Worm (Caenorhabditis elegans): ENCODE measurements around the gene rsp-2.

- TF ChIP-seq fkh-3 (tag; optimal IDR thresholded peaks at IDR 0.05) = no peak
- TF ChIP-seq ama-1 (optimal IDR thresholded peaks at IDR 0.05) = no peak
- no peak for TF ChIP-seq ama-1 (GFP tag; optimal IDR thresholded peaks at IDR 0.05)
- no peak for TF ChIP-seq let-526 (GFP tag; IDR thresholded peaks at IDR 0.05)
- no peak for TF ChIP-seq F49E8.2 (tag; optimal IDR thresholded peaks at IDR 0.05; ENCODE audit: insufficient read depth)
- no peak for TF ChIP-seq unc-62 (GFP tag; optimal IDR thresholded peaks at IDR 0.05)
- TF ChIP-seq ceh-27 (GFP tag; optimal IDR thresholded peaks at IDR 0.05) = no peak
- no peak for TF ChIP-seq pha-4 (tag; optimal IDR thresholded peaks at IDR 0.05)
- peak; percentile 33 for TF ChIP-seq nhr-80 (tag; optimal IDR thresholded peaks at IDR 0.05)
- TF ChIP-seq sea-2 (GFP tag; IDR thresholded peaks at IDR 0.05) = no peak
- no peak for TF ChIP-seq attf-3 (GFP tag; conservative IDR thresholded peaks at IDR 0.05)
- no peak for TF ChIP-seq repo-1 (tag; optimal IDR thresholded peaks at IDR 0.05)
- no peak for TF ChIP-seq dox-1 (GFP tag; IDR thresholded peaks at IDR 0.05)
- no peak for TF ChIP-seq ztf-28 (GFP tag; IDR thresholded peaks at IDR 0.05)
- TF ChIP-seq unc-130 (GFP tag; optimal IDR thresholded peaks at IDR 0.05) = no peak
Measured at ce11 chrII:11424579-11425316, 28.0 kb downstream of the rsp-2 start, which contains the start of gene C05D12.3.
